Fruit fly (Drosophila melanogaster) whole organism, embryonic: ENCODE data around the gene PGRP-LF.

ENCODE experiments used
- Adf1 ChIP-seq: fragments of 200-800 bp; sonication (Bioruptor generic); IDR thresholded peaks from 2 replicates; pipeline ENCODE4 v1.3.6; 2022; ENCODE audit warnings: missing biosample characterization, missing genetic modification characterization
- Bdp1 ChIP-seq: fragments of 200-800 bp; sonication (Bioruptor generic); optimal IDR thresholded peaks from 3 replicates; lab custom pipeline; 2016; ENCODE audit warnings: missing biosample characterization, missing genetic modification characterization
- CG10979 ChIP-seq: fragments of 200-800 bp; sonication (Bioruptor generic); optimal IDR thresholded peaks from 2 replicates; lab custom pipeline; 2018; ENCODE audit warnings: missing biosample characterization, mild to moderate bottlenecking, missing genetic modification characterization, moderate library complexity
- CG12104 ChIP-seq: fragments of 200-800 bp; sonication (Bioruptor generic); optimal IDR thresholded peaks from 3 replicates; lab custom pipeline; 2016; ENCODE audit warnings: missing biosample characterization, missing genetic modification characterization
- CG12299 ChIP-seq: fragments of 200-800 bp; sonication (Bioruptor generic); optimal IDR thresholded peaks from 2 replicates; lab custom pipeline; 2018; ENCODE audit warnings: missing biosample characterization, mild to moderate bottlenecking, missing genetic modification characterization
- CG14441 ChIP-seq: fragments of 200-800 bp; sonication (Bioruptor generic); IDR thresholded peaks from 2 replicates; pipeline ENCODE4 v1.3.6; 2022; ENCODE audit warnings: missing biosample characterization, missing genetic modification characterization
- CG15601 ChIP-seq: fragments of 200-800 bp; sonication (Bioruptor generic); optimal IDR thresholded peaks from 3 replicates; lab custom pipeline; 2019; ENCODE audit warnings: missing biosample characterization, mild to moderate bottlenecking, missing genetic modification characterization, moderate library complexity
- CG16813 ChIP-seq: fragments of 200-800 bp; sonication (Bioruptor generic); IDR thresholded peaks from 3 replicates; pipeline ENCODE4 v1.3.6; 2022; ENCODE audit warnings: missing biosample characterization, missing genetic modification characterization; ENCODE audit not compliant: partially characterized antibody
- CG2199 ChIP-seq: fragments of 200-800 bp; sonication (Bioruptor generic); IDR thresholded peaks from 3 replicates; pipeline ENCODE4 v1.3.6; 2022; ENCODE audit warnings: missing biosample characterization, missing genetic modification characterization
- CG30020 ChIP-seq: fragments of 200-800 bp; optimal IDR thresholded peaks from 2 replicates; lab custom pipeline; 2019; ENCODE audit warnings: missing biosample characterization, mild to moderate bottlenecking, missing genetic modification characterization, moderate library complexity
- CG31224 ChIP-seq: fragments of 200-800 bp; sonication (Bioruptor generic); IDR thresholded peaks from 2 replicates; pipeline ENCODE4 v1.3.6; 2022; ENCODE audit warnings: missing biosample characterization, missing genetic modification characterization
- CG31441 ChIP-seq: fragments of 200-800 bp; sonication (Bioruptor generic); IDR thresholded peaks from 2 replicates; pipeline ENCODE4 v1.3.6; 2022; ENCODE audit warnings: missing biosample characterization, missing genetic modification characterization
- CG34224 ChIP-seq: fragments of 200-800 bp; sonication (Bioruptor generic); IDR thresholded peaks from 3 replicates; pipeline ENCODE4 v1.3.6; 2022; ENCODE audit warnings: missing biosample characterization, missing genetic modification characterization; ENCODE audit not compliant: partially characterized antibody
- CG4617 ChIP-seq: fragments of 200-800 bp; sonication (Bioruptor generic); optimal IDR thresholded peaks from 3 replicates; lab custom pipeline; 2016; ENCODE audit warnings: missing biosample characterization, missing genetic modification characterization, borderline replicate concordance
- CG4707 ChIP-seq: fragments of 200-800 bp; sonication (Bioruptor generic); optimal IDR thresholded peaks from 2 replicates; lab custom pipeline; 2018; ENCODE audit warnings: missing biosample characterization, mild to moderate bottlenecking, missing genetic modification characterization, moderate library complexity
- CG6683 ChIP-seq: fragments of 200-800 bp; sonication (Bioruptor generic); optimal IDR thresholded peaks from 2 replicates; lab custom pipeline; 2017; ENCODE audit warnings: missing biosample characterization, mild to moderate bottlenecking, missing genetic modification characterization, missing genetic modification reagents
- CG8281 ChIP-seq: fragments of 200-800 bp; sonication (Bioruptor generic); optimal IDR thresholded peaks from 2 replicates; lab custom pipeline; 2018; ENCODE audit warnings: missing biosample characterization, mild to moderate bottlenecking, missing genetic modification characterization, moderate library complexity
- CG9437 ChIP-seq: fragments of 200-800 bp; sonication (Bioruptor generic); optimal IDR thresholded peaks from 2 replicates; lab custom pipeline; 2018; ENCODE audit warnings: missing biosample characterization, mild to moderate bottlenecking, missing genetic modification characterization
- CG9817 ChIP-seq: fragments of 200-800 bp; sonication (Bioruptor generic); optimal IDR thresholded peaks from 2 replicates; lab custom pipeline; 2018; ENCODE audit warnings: missing biosample characterization, mild to moderate bottlenecking, missing genetic modification characterization, moderate library complexity
- Doc3 ChIP-seq: fragments of 200-800 bp; sonication (Bioruptor generic); IDR thresholded peaks from 3 replicates; pipeline ENCODE4 v1.3.6; 2022; ENCODE audit warnings: missing biosample characterization, missing genetic modification characterization; ENCODE audit not compliant: partially characterized antibody
- Dref ChIP-seq: fragments of 200-800 bp; sonication (Bioruptor generic); IDR thresholded peaks from 2 replicates; pipeline ENCODE4 v1.3.6; 2022; ENCODE audit warnings: missing biosample characterization, missing genetic modification characterization
- E2f1 ChIP-seq: fragments of 200-800 bp; sonication (Bioruptor generic); IDR thresholded peaks from 2 replicates; pipeline ENCODE4 v1.3.6; 2022; ENCODE audit warnings: missing biosample characterization, missing genetic modification characterization
- Ets97D ChIP-seq: fragments of 200-800 bp; sonication (Bioruptor generic); optimal IDR thresholded peaks from 3 replicates; lab custom pipeline; 2016; ENCODE audit warnings: missing biosample characterization, missing genetic modification characterization
- Jarid2 ChIP-seq: fragments of 200-800 bp; sonication (Bioruptor generic); optimal IDR thresholded peaks from 3 replicates; lab custom pipeline; 2017; ENCODE audit warnings: mild to moderate bottlenecking, missing biosample characterization, missing genetic modification reagents, missing genetic modification characterization
- Myb ChIP-seq: fragments of 200-800 bp; sonication (Bioruptor generic); optimal IDR thresholded peaks from 2 replicates; lab custom pipeline; 2016; ENCODE audit warnings: missing biosample characterization, missing genetic modification characterization
- NC2β ChIP-seq: fragments of 200-800 bp; sonication (Bioruptor generic); optimal IDR thresholded peaks from 2 replicates; lab custom pipeline; 2016; ENCODE audit warnings: missing biosample characterization, missing genetic modification characterization
- Sry-δ ChIP-seq: fragments of 200-800 bp; sonication (Bioruptor generic); optimal IDR thresholded peaks from 2 replicates; lab custom pipeline; 2016; ENCODE audit warnings: missing biosample characterization, missing genetic modification characterization
- YL-1 ChIP-seq: fragments of 200-800 bp; sonication (Bioruptor generic); optimal IDR thresholded peaks from 3 replicates; lab custom pipeline; 2017; ENCODE audit warnings: missing biosample characterization, mild to moderate bottlenecking, missing genetic modification characterization
- al ChIP-seq: fragments of 200-800 bp; sonication (Bioruptor generic); IDR thresholded peaks from 2 replicates; pipeline ENCODE4 v1.3.6; 2022; ENCODE audit warnings: missing biosample characterization, missing genetic modification characterization
- ase ChIP-seq: fragments of 200-800 bp; sonication (Bioruptor generic); IDR thresholded peaks from 3 replicates; pipeline ENCODE4 v1.3.6; 2022; ENCODE audit warnings: missing biosample characterization, missing genetic modification characterization
- ems ChIP-seq: fragments of 200-800 bp; sonication (Bioruptor generic); optimal IDR thresholded peaks from 3 replicates; lab custom pipeline; 2016; ENCODE audit warnings: missing biosample characterization, missing genetic modification characterization
- eve ChIP-seq, 2 experiments: fragments of >200 bp; optimal IDR thresholded peaks; 2 replicates each; lab custom pipeline; 2017; ENCODE audit warnings: missing biosample characterization in 2 of 2, missing genetic modification characterization in 2 of 2
- ewg ChIP-seq: fragments of 200-800 bp; sonication (Bioruptor generic); optimal IDR thresholded peaks from 3 replicates; lab custom pipeline; 2017; ENCODE audit warnings: mild to moderate bottlenecking, missing biosample characterization, missing genetic modification reagents, missing genetic modification characterization
- gcm ChIP-seq: fragments of 200-800 bp; sonication (Bioruptor generic); optimal IDR thresholded peaks from 2 replicates; lab custom pipeline; 2019; ENCODE audit warnings: missing biosample characterization, mild to moderate bottlenecking, missing genetic modification characterization, moderate library complexity
- knrl ChIP-seq: fragments of 200-800 bp; sonication (Bioruptor generic); IDR thresholded peaks from 3 replicates; pipeline ENCODE4 v1.3.6; 2022; ENCODE audit warnings: missing biosample characterization, missing genetic modification characterization; ENCODE audit not compliant: partially characterized antibody
- lbe ChIP-seq: fragments of 200-800 bp; sonication (Bioruptor generic); optimal IDR thresholded peaks from 2 replicates; lab custom pipeline; 2016; ENCODE audit warnings: missing biosample characterization, mild to moderate bottlenecking, missing genetic modification characterization
- mld ChIP-seq: fragments of 200-800 bp; sonication (Bioruptor generic); IDR thresholded peaks from 3 replicates; pipeline ENCODE4 v1.3.6; 2022; ENCODE audit warnings: missing biosample characterization, missing genetic modification characterization; ENCODE audit not compliant: partially characterized antibody
- nmo ChIP-seq: fragments of 200-800 bp; sonication (Bioruptor generic); optimal IDR thresholded peaks from 2 replicates; lab custom pipeline; 2018; ENCODE audit warnings: missing biosample characterization, mild to moderate bottlenecking, missing genetic modification characterization, moderate library complexity
- pan ChIP-seq, 4 experiments: fragments of >200 bp in 3 of 4; fragments of 200-800 bp in 1 of 4; sonication (Bioruptor generic) in 1 of 4; optimal IDR thresholded peaks in 3 of 4; IDR thresholded peaks in 1 of 4; 2 replicates each; pipeline versions ENCODE4 v1.3.6 to Lab custom; 2017 to 2022; ENCODE audit warnings: missing biosample characterization in 2 of 4, missing genetic modification characterization in 2 of 4, mixed read lengths in 1 of 4
- pnt ChIP-seq: fragments of 200-800 bp; sonication (Bioruptor generic); optimal IDR thresholded peaks from 3 replicates; lab custom pipeline; 2016; ENCODE audit warnings: missing biosample characterization, missing genetic modification characterization
- ro ChIP-seq: fragments of 200-800 bp; sonication (Bioruptor generic); IDR thresholded peaks from 2 replicates; pipeline ENCODE4 v1.3.6; 2022; ENCODE audit warnings: missing biosample characterization, missing genetic modification characterization
- run ChIP-seq: fragments of 200-800 bp; sonication (Bioruptor generic); optimal IDR thresholded peaks from 3 replicates; lab custom pipeline; 2018; ENCODE audit warnings: missing biosample characterization, mild to moderate bottlenecking, missing genetic modification characterization
- sim ChIP-seq: fragments of 200-800 bp; sonication (Bioruptor generic); IDR thresholded peaks from 2 replicates; pipeline ENCODE4 v1.3.6; 2022; ENCODE audit warnings: missing biosample characterization, missing genetic modification characterization
- slbo ChIP-seq: fragments of 200-800 bp; sonication (Bioruptor generic); IDR thresholded peaks from 2 replicates; pipeline ENCODE4 v1.3.6; 2022; ENCODE audit warnings: missing biosample characterization, missing genetic modification characterization
- sna ChIP-seq: fragments of 200-800 bp; sonication (Bioruptor generic); IDR thresholded peaks from 2 replicates; pipeline ENCODE4 v1.3.6; 2022; ENCODE audit warnings: missing biosample characterization, missing genetic modification characterization; ENCODE audit not compliant: partially characterized antibody
- sob ChIP-seq: fragments of 200-800 bp; sonication (Bioruptor generic); IDR thresholded peaks from 2 replicates; pipeline ENCODE4 v1.3.6; 2022; ENCODE audit warnings: missing biosample characterization, missing genetic modification characterization
- stc ChIP-seq: fragments of 200-800 bp; sonication (Bioruptor generic); IDR thresholded peaks from 2 replicates; pipeline ENCODE4 v1.3.6; 2022; ENCODE audit warnings: missing biosample characterization, missing genetic modification characterization
- wdn ChIP-seq: fragments of 200-800 bp; sonication (Bioruptor generic); IDR thresholded peaks from 2 replicates; pipeline ENCODE4 v1.3.6; 2022; ENCODE audit warnings: missing biosample characterization, missing genetic modification characterization

The PGRP-LF gene

DNA sequence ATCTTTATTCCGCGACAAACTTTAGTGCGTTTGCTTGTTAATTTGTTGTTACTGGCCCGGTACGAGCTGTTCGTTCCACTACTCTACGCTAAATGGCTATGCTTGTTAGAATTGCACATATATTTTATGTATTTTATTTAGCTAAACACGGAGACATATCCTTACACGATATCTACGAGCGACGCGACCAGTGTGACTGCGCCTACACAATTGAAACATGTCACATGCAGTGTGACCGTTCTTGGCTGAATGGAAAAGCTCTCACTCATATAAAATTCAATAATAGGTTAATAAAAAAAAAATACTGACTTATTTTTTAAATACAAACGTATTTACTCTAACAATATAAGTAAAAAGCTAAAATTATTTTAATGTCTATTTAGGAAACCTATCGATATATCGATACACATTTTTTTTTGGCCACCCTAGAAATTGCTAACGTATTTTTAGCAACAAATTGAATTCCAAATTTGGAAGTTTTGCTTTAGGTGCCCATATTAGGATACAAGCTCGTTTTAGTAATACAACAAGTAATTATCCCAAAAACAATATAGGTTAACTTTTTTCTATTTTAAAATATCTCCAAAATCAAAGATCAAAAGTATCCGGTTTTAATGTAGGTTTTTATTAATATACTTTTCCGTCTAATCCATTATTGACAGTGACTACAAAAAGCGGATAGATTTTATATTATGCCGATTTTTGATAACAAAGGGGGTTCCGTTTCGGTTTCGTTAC is 49.8 kb downstream of the PGRP-LF start, which contains the start of gene CG4080 (continued):
- peak; percentile 60 for TF ChIP-seq CG30020 (tag; lab: Kevin White, UChicago)
- peak; percentile 3 for TF ChIP-seq ewg
- peak; percentile 54 for TF ChIP-seq CG9437
- TF ChIP-seq lbe (GFP tag; lab: Kevin White, UChicago): peak; percentile 63
- TF ChIP-seq Doc3 (GFP tag; lab: Robert Waterston, UW): peak; percentile 84
- 0 out of 3 replicates have a peak, but pooled peaks have one; percentile 33 for TF ChIP-seq mld (GFP tag; lab: Robert Waterston, UW)
- TF ChIP-seq al (GFP tag; lab: Robert Waterston, UW): no peak
- no peak for TF ChIP-seq CG4707 (GFP tag; lab: Kevin White, UChicago)
- TF ChIP-seq nmo: peak; percentile 66
- TF ChIP-seq CG31441: 0 out of 2 replicates have a peak, but pooled peaks have one; percentile 44
- peak; percentile 11 for TF ChIP-seq gcm (GFP tag; lab: Kevin White, UChicago)
- peak; percentile 63 for TF ChIP-seq YL-1 (GFP tag; lab: Kevin White, UChicago)
- TF ChIP-seq run: no peak
- TF ChIP-seq CG4617 (GFP tag; lab: Kevin White, UChicago): peak; percentile 56
- no peak for TF ChIP-seq CG6683 (GFP tag; lab: Kevin White, UChicago)
- peak; percentile 62 for TF ChIP-seq Dref (GFP tag; lab: Robert Waterston, UW)
- peak; percentile 67 for TF ChIP-seq Sry-δ (GFP tag; lab: Kevin White, UChicago)
- no peak for TF ChIP-seq slbo
- no peak for TF ChIP-seq CG10979
- peak; percentile 35 for TF ChIP-seq ems (GFP tag; lab: Kevin White, UChicago)
- peak; percentile 57 for TF ChIP-seq CG15601 (tag; lab: Kevin White, UChicago)
- peak; percentile 9 for TF ChIP-seq pnt (GFP tag; lab: Kevin White, UChicago)
- TF ChIP-seq ro (GFP tag; lab: Robert Waterston, UW): no peak
- TF ChIP-seq stc (GFP tag; lab: Robert Waterston, UW): peak; percentile 53; the same call in 1 of the 2 replicates
- TF ChIP-seq knrl (GFP tag; lab: Robert Waterston, UW): peak; percentile 84
- TF ChIP-seq CG8281 (tag; lab: Kevin White, UChicago): no peak
- peak; percentile 61 for TF ChIP-seq Ets97D (GFP tag; lab: Kevin White, UChicago)
- TF ChIP-seq NC2β (GFP tag; lab: Kevin White, UChicago): peak; percentile 5
- no peak for TF ChIP-seq sob
- no peak for TF ChIP-seq CG9817 (tag; lab: Kevin White, UChicago)
- peak; percentile 4 for TF ChIP-seq CG12104
- no peak for TF ChIP-seq sim (GFP tag; lab: Robert Waterston, UW)
- no peak for TF ChIP-seq CG31224 (GFP tag; lab: Robert Waterston, UW)
- peak; percentile 63 for TF ChIP-seq Myb (GFP tag; lab: Kevin White, UChicago)
- peak; percentile 78 for TF ChIP-seq sna (GFP tag; lab: Robert Waterston, UW)
- TF ChIP-seq CG2199 (GFP tag; lab: Robert Waterston, UW): no peak
- TF ChIP-seq Bdp1 (GFP tag; lab: Kevin White, UChicago): no peak
- no peak for TF ChIP-seq pan (optimal IDR thresholded peaks at IDR 0.05; lab: Kevin White, UChicago)
- peak in 1 of 2 experiments; percentile 7 for TF ChIP-seq pan (GFP tag; optimal IDR thresholded peaks at IDR 0.05 in 1 of 2, IDR thresholded peaks at IDR 0.05 in 1 of 2)
- peak; percentile 77 for TF ChIP-seq CG16813 (GFP tag; lab: Robert Waterston, UW)
- TF ChIP-seq wdn (GFP tag; lab: Robert Waterston, UW): no peak
- TF ChIP-seq CG12299 (tag; lab: Kevin White, UChicago): peak; percentile 10
- peak; percentile 86 for TF ChIP-seq Jarid2 (GFP tag; lab: Kevin White, UChicago)
- TF ChIP-seq CG34224 (GFP tag; lab: Robert Waterston, UW): peak; percentile 69
- peak in 1 of 2 experiments; percentile 53 for TF ChIP-seq eve (GFP tag; optimal IDR thresholded peaks at IDR 0.05; lab: Kevin White, UChicago)
- peak; percentile 25; the same call in 1 of the 2 replicates for TF ChIP-seq E2f1
- TF ChIP-seq Adf1 (GFP tag; lab: Robert Waterston, UW): no peak
- no peak for TF ChIP-seq CG14441 (GFP tag; lab: Robert Waterston, UW)
- no peak for TF ChIP-seq ase (GFP tag; lab: Robert Waterston, UW)
